Worm (Caenorhabditis elegans) whole organism, young adult: ENCODE results near the gene R09H3.3.
A peak's percentile ranks its signal among the peaks of the same experiment; 100 is the strongest.

ENCODE experiments used
- B0035.1 ChIP-seq: sonication (generic microtip); optimal IDR thresholded peaks from 2 replicates; lab custom pipeline; 2016; ENCODE audit warnings: missing genetic modification characterization, mild to moderate bottlenecking, missing compliant biosample characterization, missing genotype, missing genetic modification reagents
- B0261.1 ChIP-seq: sonication (generic microtip); optimal IDR thresholded peaks from 2 replicates; lab custom pipeline; 2016; ENCODE audit warnings: mild to moderate bottlenecking, missing genetic modification characterization, moderate library complexity, missing compliant biosample characterization
- B0336.3 ChIP-seq: fragments of 200-800 bp; sonication (Bioruptor generic); IDR thresholded peaks from 2 replicates; pipeline ENCODE4 v1.3.6; 2022; ENCODE audit warnings: missing genetic modification characterization, missing compliant biosample characterization
- C17E4.6 ChIP-seq: fragments of 200-800 bp; sonication (Bioruptor generic); IDR thresholded peaks from 2 replicates; pipeline ENCODE4 v1.3.6; 2022; ENCODE audit warnings: missing genetic modification reagents, missing genetic modification characterization, missing compliant biosample characterization
- D2030.7 ChIP-seq: fragments of 200-800 bp; sonication (Bioruptor generic); IDR thresholded peaks from 2 replicates; pipeline ENCODE4 v1.3.6; 2022; ENCODE audit warnings: missing genetic modification reagents, missing genetic modification characterization, missing compliant biosample characterization
- F10E7.11 ChIP-seq: sonication (generic microtip); optimal IDR thresholded peaks from 2 replicates; lab custom pipeline; 2017; ENCODE audit warnings: mild to moderate bottlenecking, missing genetic modification characterization, moderate library complexity, missing compliant biosample characterization
- F22D6.2 ChIP-seq: sonication (generic microtip); optimal IDR thresholded peaks from 2 replicates; lab custom pipeline; 2016; ENCODE audit warnings: mild to moderate bottlenecking, missing genetic modification characterization, missing compliant biosample characterization
- F55B11.4 ChIP-seq: sonication (generic microtip); optimal IDR thresholded peaks from 2 replicates; lab custom pipeline; 2016; ENCODE audit warnings: missing compliant biosample characterization, missing genetic modification characterization, borderline replicate concordance; ENCODE audit not compliant: insufficient read depth
- F57A8.1 ChIP-seq: fragments of 200-800 bp; sonication (Bioruptor generic); optimal IDR thresholded peaks from 2 replicates; lab custom pipeline; 2018; ENCODE audit warnings: mild to moderate bottlenecking, missing genetic modification characterization, moderate library complexity, missing compliant biosample characterization
- K11D2.4 ChIP-seq: fragments of 200-800 bp; sonication (Bioruptor generic); IDR thresholded peaks from 2 replicates; pipeline ENCODE4 v1.3.6; 2022; ENCODE audit warnings: missing genetic modification reagents, missing genetic modification characterization, missing compliant biosample characterization
- Y53F4B.3 ChIP-seq: fragments of 200-800 bp; sonication (Bioruptor generic); IDR thresholded peaks from 2 replicates; pipeline ENCODE4 v1.3.6; 2022; ENCODE audit warnings: missing genetic modification reagents, missing genetic modification characterization, missing compliant biosample characterization
- Y53G8AR.9 ChIP-seq: fragments of 200-800 bp; sonication (Bioruptor generic); conservative IDR thresholded peaks from 2 replicates; pipeline ENCODE4 v1.3.6; 2022; ENCODE audit warnings: missing genetic modification reagents, missing genetic modification characterization, missing compliant biosample characterization
- Y67H2A.10 ChIP-seq: fragments of 200-800 bp; sonication (Bioruptor generic); conservative IDR thresholded peaks from 2 replicates; pipeline ENCODE4 v1.3.6; 2022; ENCODE audit warnings: missing genetic modification reagents, missing genetic modification characterization, missing compliant biosample characterization
- Y95B8A.8 ChIP-seq: fragments of 200-800 bp; sonication (Bioruptor generic); IDR thresholded peaks from 2 replicates; pipeline ENCODE4 v1.3.6; 2022; ENCODE audit warnings: missing genetic modification reagents, missing genetic modification characterization, missing compliant biosample characterization
- ZK185.1 ChIP-seq: sonication (generic microtip); optimal IDR thresholded peaks from 2 replicates; lab custom pipeline; 2016; ENCODE audit warnings: mild to moderate bottlenecking, missing genetic modification characterization, missing compliant biosample characterization; ENCODE audit not compliant: poor library complexity, severe bottlenecking
- bed-1 ChIP-seq: fragments of 200-800 bp; sonication (Bioruptor generic); IDR thresholded peaks from 2 replicates; pipeline ENCODE4 v1.3.6; 2022; ENCODE audit warnings: missing genetic modification reagents, missing genetic modification characterization, missing compliant biosample characterization
- cebp-1 ChIP-seq, 2 experiments: fragments of 200-800 bp in 1 of 2; sonication (Bioruptor generic) in 1 of 2; sonication (generic microtip) in 1 of 2; IDR thresholded peaks in 1 of 2; optimal IDR thresholded peaks in 1 of 2; 2 replicates each; pipeline versions ENCODE4 v1.3.6 to Lab custom; 2017 to 2022; ENCODE audit warnings: missing compliant biosample characterization in 2 of 2, missing genetic modification characterization in 2 of 2, mild to moderate bottlenecking in 1 of 2, missing genetic modification reagents in 1 of 2, moderate library complexity in 1 of 2
- ceh-100 ChIP-seq: fragments of 200-800 bp; sonication (Bioruptor generic); IDR thresholded peaks from 2 replicates; pipeline ENCODE4 v1.3.6; 2022; ENCODE audit warnings: missing genetic modification reagents, missing genetic modification characterization, missing compliant biosample characterization
- ceh-27 ChIP-seq: fragments of 200-800 bp; sonication (Bioruptor generic); optimal IDR thresholded peaks from 2 replicates; lab custom pipeline; 2018; ENCODE audit warnings: mild to moderate bottlenecking, missing genetic modification characterization, moderate library complexity, missing compliant biosample characterization
- ceh-79 ChIP-seq: sonication (generic microtip); optimal IDR thresholded peaks from 2 replicates; lab custom pipeline; 2017; ENCODE audit warnings: mild to moderate bottlenecking, missing genetic modification characterization, missing compliant biosample characterization
- die-1 ChIP-seq: sonication (generic microtip); optimal IDR thresholded peaks from 2 replicates; lab custom pipeline; 2016; ENCODE audit warnings: missing genotype, mild to moderate bottlenecking, missing genetic modification characterization, missing compliant biosample characterization
- efl-1 ChIP-seq: fragments of 150-350 bp; optimal IDR thresholded peaks from 2 replicates; lab custom pipeline; 2014; ENCODE audit warnings: missing biosample characterization, missing genetic modification reagents, missing genetic modification characterization
- egrh-3 ChIP-seq: fragments of 200-800 bp; sonication (Bioruptor generic); IDR thresholded peaks from 2 replicates; pipeline ENCODE4 v1.3.6; 2022; ENCODE audit warnings: missing genetic modification reagents, missing genetic modification characterization, missing compliant biosample characterization
- ekl-4 ChIP-seq: fragments of 200-800 bp; sonication (Bioruptor generic); IDR thresholded peaks from 2 replicates; pipeline ENCODE4 v1.3.6; 2022; ENCODE audit warnings: missing genetic modification reagents, missing genetic modification characterization, missing compliant biosample characterization
- lin-35 ChIP-seq, 3 experiments: fragments of 150-350 bp in 2 of 3; sonication (generic microtip) in 1 of 3; optimal IDR thresholded peaks; 2 replicates each; lab custom pipeline; 2014 to 2018; ENCODE audit warnings: missing biosample characterization in 3 of 3, missing genetic modification characterization in 3 of 3, missing genetic modification reagents in 3 of 3
- lir-1 ChIP-seq: fragments of 200-800 bp; sonication (Bioruptor generic); conservative IDR thresholded peaks from 2 replicates; pipeline ENCODE4 v1.3.6; 2022; ENCODE audit warnings: missing genetic modification reagents, missing genetic modification characterization, missing compliant biosample characterization
- lsl-1 ChIP-seq: fragments of 200-800 bp; sonication (Bioruptor generic); optimal IDR thresholded peaks from 2 replicates; lab custom pipeline; 2018; ENCODE audit warnings: mild to moderate bottlenecking, missing genetic modification characterization, moderate library complexity, missing compliant biosample characterization
- madf-8 ChIP-seq: fragments of 200-800 bp; sonication (Bioruptor generic); conservative IDR thresholded peaks from 2 replicates; pipeline ENCODE4 v1.3.6; 2022; ENCODE audit warnings: missing genetic modification reagents, missing genetic modification characterization, missing compliant biosample characterization
- mes-4 ChIP-seq: sonication (generic microtip); optimal IDR thresholded peaks from 2 replicates; lab custom pipeline; 2016; ENCODE audit warnings: missing genotype, missing genetic modification characterization, missing compliant biosample characterization
- mxl-1 ChIP-seq: sonication (generic microtip); optimal IDR thresholded peaks from 2 replicates; lab custom pipeline; 2016; ENCODE audit warnings: missing genetic modification characterization, missing compliant biosample characterization
- nfya-1 ChIP-seq: sonication (generic microtip); optimal IDR thresholded peaks from 2 replicates; lab custom pipeline; 2017; ENCODE audit warnings: antibody characterized with exemption, missing compliant biosample characterization, missing genetic modification characterization, borderline replicate concordance; ENCODE audit not compliant: insufficient read depth
- rcor-1 ChIP-seq: fragments of 200-800 bp; sonication (Bioruptor generic); IDR thresholded peaks from 2 replicates; pipeline ENCODE4 v1.3.6; 2022; ENCODE audit warnings: missing genetic modification reagents, missing genetic modification characterization, missing compliant biosample characterization
- rpc-1 ChIP-seq, 2 experiments: fragments of 150-350 bp in 1 of 2; sonication (generic microtip) in 1 of 2; optimal IDR thresholded peaks; 2 replicates each; lab custom pipeline; 2014 to 2018; ENCODE audit warnings: missing biosample characterization in 1 of 2, missing genetic modification characterization in 1 of 2, missing genetic modification reagents in 1 of 2, missing genotype in 1 of 2
- sea-2 ChIP-seq: fragments of 200-800 bp; sonication (Bioruptor generic); IDR thresholded peaks from 2 replicates; pipeline ENCODE4 v1.3.6; 2022; ENCODE audit warnings: missing genetic modification characterization, missing compliant biosample characterization
- snpc-3.4 ChIP-seq: sonication (generic microtip); optimal IDR thresholded peaks from 2 replicates; lab custom pipeline; 2017; ENCODE audit warnings: missing genetic modification characterization, mild to moderate bottlenecking, missing compliant biosample characterization, antibody characterized with exemption, moderate library complexity, missing genotype, missing genetic modification reagents
- tbx-9 ChIP-seq: sonication (generic microtip); optimal IDR thresholded peaks from 2 replicates; lab custom pipeline; 2016; ENCODE audit warnings: borderline replicate concordance, missing genetic modification characterization, inconsistent platforms, missing compliant biosample characterization
- unc-62 ChIP-seq: fragments of 150-350 bp; optimal IDR thresholded peaks from 2 replicates; lab custom pipeline; 2014; ENCODE audit warnings: missing biosample characterization, missing genetic modification reagents, missing genetic modification characterization
- zim-3 ChIP-seq: sonication (generic microtip); optimal IDR thresholded peaks from 2 replicates; lab custom pipeline; 2017; ENCODE audit warnings: mild to moderate bottlenecking, missing genetic modification characterization, moderate library complexity, missing compliant biosample characterization
- ztf-25 ChIP-seq: fragments of 200-800 bp; sonication (Bioruptor generic); IDR thresholded peaks from 2 replicates; pipeline ENCODE4 v1.3.6; 2022; ENCODE audit warnings: missing genetic modification reagents, missing genetic modification characterization, missing compliant biosample characterization

Gene R09H3.3

DNA sequence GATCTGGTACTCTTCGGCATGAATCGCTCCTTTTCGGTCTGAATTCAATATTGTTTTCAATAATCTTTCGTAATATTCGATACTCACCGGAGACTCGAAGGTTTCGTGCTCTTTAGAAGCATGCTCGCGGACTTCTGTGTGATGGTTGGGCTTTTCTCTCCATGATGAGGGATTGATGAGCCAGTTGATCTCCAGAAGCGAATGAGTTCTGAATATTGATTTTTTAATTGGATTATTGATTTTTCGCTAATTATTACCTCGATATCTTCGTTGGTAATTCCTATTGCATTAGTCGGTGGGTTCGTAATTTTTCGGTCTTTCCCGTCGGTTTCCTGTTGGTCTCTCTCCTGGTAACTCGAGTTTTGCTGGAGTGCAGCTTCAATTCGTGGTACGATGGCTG lies 1.6 kb downstream of the R09H3.3 start:
- no peak for TF ChIP-seq rcor-1
- TF ChIP-seq B0336.3 (GFP tag; lab: Robert Waterston, UW): no peak
- TF ChIP-seq mes-4 (tag; lab: Kevin White, UChicago): no peak
- TF ChIP-seq F55B11.4 (tag; lab: Kevin White, UChicago): no peak
- no peak for TF ChIP-seq madf-8 (GFP tag; lab: Robert Waterston, UW)
- no peak for TF ChIP-seq B0261.1
- TF ChIP-seq ceh-27: no peak
- TF ChIP-seq F22D6.2 (tag; lab: Kevin White, UChicago): no peak
- no peak for TF ChIP-seq ZK185.1 (tag; lab: Kevin White, UChicago)
- TF ChIP-seq efl-1 (GFP tag; lab: Kevin White, UChicago): no peak
- no peak for TF ChIP-seq zim-3 (tag; lab: Kevin White, UChicago)
- no peak for TF ChIP-seq ceh-79 (tag; lab: Kevin White, UChicago)
- no peak for TF ChIP-seq F57A8.1 (GFP tag; lab: Kevin White, UChicago)
- no peak for TF ChIP-seq cebp-1 (GFP tag; IDR thresholded peaks at IDR 0.05; lab: Robert Waterston, UW)
- TF ChIP-seq cebp-1 (tag; optimal IDR thresholded peaks at IDR 0.05; lab: Kevin White, UChicago): no peak
- no peak for TF ChIP-seq F10E7.11 (tag; lab: Kevin White, UChicago)
- no peak for TF ChIP-seq nfya-1 (tag; lab: Kevin White, UChicago)
- no peak for TF ChIP-seq Y95B8A.8
- TF ChIP-seq die-1 (tag; lab: Kevin White, UChicago): no peak

DNA sequence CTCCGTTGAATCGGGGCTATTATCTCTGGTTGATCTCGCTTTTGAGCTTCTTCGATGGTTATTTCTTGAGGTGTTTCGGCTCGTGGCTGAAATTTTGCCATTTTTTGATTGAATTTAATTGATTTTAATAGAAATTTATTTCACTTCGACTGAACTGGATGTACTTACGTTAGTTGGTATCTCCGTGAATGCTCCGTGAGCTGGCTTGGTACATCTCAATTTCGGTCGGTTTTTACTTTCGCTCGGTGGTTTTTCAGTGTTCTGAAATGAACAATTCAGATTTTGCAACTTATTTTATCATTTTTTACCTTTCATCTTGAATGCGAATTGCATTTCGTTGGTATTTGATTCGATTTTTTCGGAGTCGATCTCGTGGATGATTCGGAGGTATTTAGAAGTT lies 3.7 kb downstream of the R09H3.3 start, which contains the start of gene R09H3.2:
Gene R09H3.2 (minus strand): TSS at position 101 of the 400 bp plus-strand sequence.
- TF ChIP-seq Y53G8AR.9 (GFP tag; lab: Robert Waterston, UW): no peak
- TF ChIP-seq tbx-9 (tag; lab: Kevin White, UChicago): no peak
- TF ChIP-seq Y67H2A.10 (GFP tag; lab: Robert Waterston, UW): no peak
- no peak for TF ChIP-seq egrh-3
- TF ChIP-seq zim-3 (tag; lab: Kevin White, UChicago): no peak
- TF ChIP-seq lsl-1 (GFP tag; lab: Kevin White, UChicago): no peak
- no peak for TF ChIP-seq ztf-25 (GFP tag; lab: Robert Waterston, UW)
- TF ChIP-seq B0035.1 (tag; lab: Kevin White, UChicago): no peak
- no peak for TF ChIP-seq K11D2.4 (GFP tag; lab: Robert Waterston, UW)
- TF ChIP-seq C17E4.6: no peak
- no peak for TF ChIP-seq rcor-1
- no peak for TF ChIP-seq lin-35 (GFP tag; optimal IDR thresholded peaks at IDR 0.05; lab: Kevin White, UChicago)
- no peak for TF ChIP-seq bed-1
- TF ChIP-seq snpc-3.4 (tag; lab: Kevin White, UChicago): no peak
- no peak for TF ChIP-seq ekl-4 (GFP tag; lab: Robert Waterston, UW)
- no peak for TF ChIP-seq Y53F4B.3 (GFP tag; lab: Robert Waterston, UW)
- no peak for TF ChIP-seq B0261.1

DNA sequence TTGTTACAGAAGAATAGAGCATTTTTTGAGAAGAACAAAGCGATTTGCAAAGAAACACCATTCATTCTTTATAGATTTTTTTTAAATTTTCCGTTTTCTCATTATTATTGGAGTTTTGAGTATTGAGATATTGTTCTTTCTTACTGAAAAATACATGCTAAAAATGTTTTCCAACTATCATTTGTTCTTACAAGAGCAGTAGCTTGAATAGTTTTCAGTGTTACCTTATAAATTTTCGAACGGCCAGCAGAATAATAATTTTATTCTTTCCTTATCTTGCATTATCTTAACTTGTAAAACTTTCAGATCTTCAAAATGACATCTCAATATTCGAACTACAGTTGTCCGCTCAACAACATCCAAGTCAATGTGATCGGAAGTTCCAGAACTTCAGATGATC lies 13.4 kb downstream of the R09H3.3 start, which contains the start of gene tbx-32:
Gene tbx-32 (plus strand): TSS at position 301 of the 400 bp plus-strand sequence.
- TF ChIP-seq mxl-1: no peak
- TF ChIP-seq, all 124 proteins: peak for 0

DNA sequence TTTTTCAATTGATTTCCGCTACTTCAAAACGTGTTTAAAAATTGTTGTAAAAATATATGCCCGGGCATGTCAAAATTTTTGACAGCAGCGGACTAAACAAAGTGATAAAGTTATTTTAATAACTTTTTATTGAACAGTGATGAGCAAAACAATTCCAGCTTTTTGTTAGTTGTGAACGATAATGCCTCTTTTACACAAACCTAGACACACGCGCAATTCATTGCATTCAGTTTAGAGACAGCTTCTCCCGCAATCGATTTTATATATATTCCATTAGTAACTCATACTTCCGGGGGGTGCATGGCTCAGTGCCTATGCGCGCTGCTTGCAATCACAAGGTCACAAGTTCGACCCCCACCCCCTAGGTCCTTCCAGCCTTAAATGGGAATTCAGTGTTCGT lies 14.5 kb downstream of the R09H3.3 start, which contains the start of gene ZK380.6:
Gene ZK380.6 (plus strand): TSS at position 301 of the 400 bp plus-strand sequence.
- TF ChIP-seq ceh-100 (GFP tag; lab: Robert Waterston, UW) (no peak), unc-62 (no peak), sea-2 (GFP tag; lab: Robert Waterston, UW) (no peak), D2030.7 (GFP tag; lab: Robert Waterston, UW) (no peak), ekl-4 (GFP tag; lab: Robert Waterston, UW) (no peak), rpc-1 (optimal IDR thresholded peaks at IDR 0.05; lab: Kevin White, UChicago) (peak; percentile 35), rpc-1 (tag; optimal IDR thresholded peaks at IDR 0.05; lab: Kevin White, UChicago) (peak; percentile 67), lir-1 (GFP tag; lab: Robert Waterston, UW) (no peak), B0261.1 (peak; percentile 25)
